Worm (Caenorhabditis elegans) whole organism, mixed stage, embryonic: ENCODE data around the gene spk-1.

Source experiments
- cnd-1 ChIP-seq: fragments of 200-800 bp; sonication (Bioruptor generic); optimal IDR thresholded peaks from 2 replicates; lab custom pipeline; 2018; ENCODE audit warnings: mild to moderate bottlenecking, missing genetic modification characterization, missing compliant biosample characterization
- elt-1 ChIP-seq: sonication (generic microtip); optimal IDR thresholded peaks from 2 replicates; lab custom pipeline; 2017; ENCODE audit warnings: missing genetic modification characterization, mild to moderate bottlenecking, missing compliant biosample characterization, antibody characterized with exemption, moderate library complexity, borderline replicate concordance; ENCODE audit not compliant: insufficient read depth
- flh-1 ChIP-seq: fragments of 200-800 bp; sonication (Bioruptor generic); optimal IDR thresholded peaks from 2 replicates; lab custom pipeline; 2018; ENCODE audit warnings: mild to moderate bottlenecking, missing genetic modification characterization, moderate library complexity, missing compliant biosample characterization
- lin-13 ChIP-seq: fragments of 150-350 bp; optimal IDR thresholded peaks from 2 replicates; lab custom pipeline; 2014; ENCODE audit warnings: missing biosample characterization, missing genetic modification characterization
- lsy-2 ChIP-seq: fragments of 150-350 bp; optimal IDR thresholded peaks from 2 replicates; lab custom pipeline; 2014; ENCODE audit warnings: missing biosample characterization, missing genetic modification characterization
- mab-5 ChIP-seq: fragments of 150-350 bp; optimal IDR thresholded peaks from 2 replicates; lab custom pipeline; 2014; ENCODE audit warnings: missing biosample characterization, missing genetic modification characterization
- nhr-28 ChIP-seq: fragments of 150-350 bp; optimal IDR thresholded peaks from 2 replicates; lab custom pipeline; 2014; ENCODE audit warnings: missing biosample characterization, missing genetic modification characterization
- snpc-4 ChIP-seq: fragments of 150-350 bp; optimal IDR thresholded peaks from 2 replicates; lab custom pipeline; 2014; ENCODE audit warnings: missing biosample characterization, missing genetic modification characterization
- sptf-1 ChIP-seq: sonication (generic microtip); optimal IDR thresholded peaks from 2 replicates; lab custom pipeline; 2017; ENCODE audit warnings: mild to moderate bottlenecking, missing genetic modification characterization, moderate library complexity, missing compliant biosample characterization
- ztf-11 ChIP-seq: fragments of 150-350 bp; optimal IDR thresholded peaks from 2 replicates; lab custom pipeline; 2014; ENCODE audit warnings: missing biosample characterization, missing genetic modification characterization

DNA sequence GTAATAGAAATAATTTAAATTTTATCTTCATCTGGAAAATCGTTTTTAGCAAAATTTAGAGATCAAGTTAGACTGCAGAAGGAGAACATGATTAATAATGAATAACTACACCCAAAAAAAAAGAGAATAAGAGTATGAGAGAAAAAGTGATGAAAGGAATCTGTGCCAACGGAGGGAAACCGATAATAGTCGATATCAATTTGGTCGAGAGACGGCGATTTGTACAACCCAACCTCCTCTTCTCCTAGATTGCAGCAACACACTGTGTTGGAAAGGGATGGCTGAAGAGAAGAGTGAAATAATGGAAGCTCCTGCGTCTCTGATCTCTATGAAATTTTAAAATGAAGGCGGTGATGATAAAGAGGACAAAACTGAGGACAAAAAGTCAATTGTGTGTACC is 18.1 kb downstream of the spk-1 start:
- TF ChIP-seq ztf-11 (tag; lab: Kevin White, UChicago) (no peak), snpc-4 (no peak), sptf-1 (no peak), flh-1 (GFP tag; lab: Kevin White, UChicago) (no peak), lin-13 (tag; lab: Kevin White, UChicago) (no peak), nhr-28 (no peak), cnd-1 (tag; lab: Kevin White, UChicago) (no peak), lsy-2 (tag; lab: Kevin White, UChicago) (no peak), elt-1 (tag; lab: Kevin White, UChicago) (no peak), mab-5 (tag; lab: Kevin White, UChicago) (no peak)
